Worm (Caenorhabditis elegans) whole organism, mixed stage, embryonic: ENCODE results near the gene clec-204.

ENCODE experiments used
- ham-2 ChIP-seq: fragments of 200-800 bp; sonication (Bioruptor generic); optimal IDR thresholded peaks from 2 replicates; lab custom pipeline; 2018; ENCODE audit warnings: mild to moderate bottlenecking, missing genetic modification characterization, missing compliant biosample characterization
- nhr-12 ChIP-seq: fragments of 150-350 bp; optimal IDR thresholded peaks from 2 replicates; lab custom pipeline; 2014; ENCODE audit warnings: missing biosample characterization, missing genetic modification characterization
- nhr-28 ChIP-seq: fragments of 150-350 bp; optimal IDR thresholded peaks from 2 replicates; lab custom pipeline; 2014; ENCODE audit warnings: missing biosample characterization, missing genetic modification characterization

DNA sequence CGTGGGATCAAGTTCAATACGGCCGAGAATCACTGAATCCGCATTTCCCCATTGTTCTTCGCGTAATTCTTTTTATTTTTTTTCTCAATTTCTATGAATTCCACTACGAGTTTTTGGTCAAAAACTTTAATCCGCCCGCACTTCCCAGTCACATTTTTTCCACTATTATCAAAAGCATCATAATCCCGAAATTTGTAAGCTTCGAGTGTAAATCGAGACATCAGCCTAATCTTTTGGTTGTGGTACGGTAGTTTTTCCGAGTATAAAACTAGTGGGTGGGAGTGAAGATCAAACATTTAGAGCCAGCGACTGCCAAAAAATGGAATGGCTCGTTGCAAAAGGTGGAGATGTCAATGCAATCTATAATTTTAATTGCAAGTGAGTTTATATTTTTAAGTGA lies 50.2 kb downstream of the clec-204 start, which contains the start of gene srt-42:
- TF ChIP-seq nhr-28 (tag; lab: Kevin White, UChicago) (no peak), nhr-12 (no peak), ham-2 (no peak)
